Fruit fly (Drosophila melanogaster): ENCODE measurements around the gene CG11594.

CG11594 gene

DNA sequence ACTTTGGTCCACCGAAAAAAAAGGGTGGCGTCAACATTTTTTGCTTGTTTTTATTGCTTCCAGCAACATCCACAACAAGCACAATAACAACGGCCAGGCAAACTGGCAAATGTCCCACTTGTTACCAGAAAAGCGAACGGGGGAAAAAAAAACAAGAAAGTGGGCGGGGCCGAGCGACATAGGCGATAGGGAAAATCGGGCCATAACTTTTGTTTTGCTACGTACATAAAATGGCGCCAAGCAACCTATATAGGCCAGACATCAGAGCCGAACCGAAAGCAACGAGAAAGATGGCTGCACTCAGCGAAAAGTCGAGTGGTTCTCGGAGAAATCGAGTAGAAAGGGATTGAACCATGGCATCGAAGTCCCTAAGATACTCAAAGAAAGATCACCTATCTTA, 18.6 kb downstream of the CG11594 start (continued):
- TF ChIP-seq wdn (GFP tag; IDR thresholded peaks at IDR 0.05) = no peak
- no peak for TF ChIP-seq CG7786 (GFP tag; optimal IDR thresholded peaks at IDR 0.05)
- no peak for TF ChIP-seq CG3407 (GFP tag; optimal IDR thresholded peaks at IDR 0.05)
- TF ChIP-seq CG12071 (GFP tag; optimal IDR thresholded peaks at IDR 0.05) = no peak
- TF ChIP-seq dmrt99B (tag; optimal IDR thresholded peaks at IDR 0.05) = peak; percentile 41
- TF ChIP-seq ro (GFP tag; IDR thresholded peaks at IDR 0.05) = no peak
- no peak for TF ChIP-seq NK7.1 (GFP tag; optimal IDR thresholded peaks at IDR 0.05)
- no peak for TF ChIP-seq CG4404 (GFP tag; IDR thresholded peaks at IDR 0.05)
- TF ChIP-seq unpg (GFP tag; optimal IDR thresholded peaks at IDR 0.05) = no peak
- no peak for TF ChIP-seq sens-2 (GFP tag; IDR thresholded peaks at IDR 0.05)
- 0 out of 3 replicates have a peak, but pooled peaks have one; percentile 37 for TF ChIP-seq CG17361 (GFP tag; IDR thresholded peaks at IDR 0.05)
- TF ChIP-seq dati (GFP tag; IDR thresholded peaks at IDR 0.05) = no peak
- TF ChIP-seq sqz (GFP tag; optimal IDR thresholded peaks at IDR 0.05) = no peak
- no peak for TF ChIP-seq CG30020 (tag; optimal IDR thresholded peaks at IDR 0.05)
- TF ChIP-seq row (GFP tag; IDR thresholded peaks at IDR 0.05) = peak; percentile 35; the same call in 1 of the 3 replicates
- TF ChIP-seq Atf-2 (GFP tag; optimal IDR thresholded peaks at IDR 0.05) = no peak
- no peak for TF ChIP-seq ems (GFP tag; optimal IDR thresholded peaks at IDR 0.05)
- TF ChIP-seq maf-S (GFP tag; optimal IDR thresholded peaks at IDR 0.05) = no peak
- TF ChIP-seq BEAF-32 (GFP tag; optimal IDR thresholded peaks at IDR 0.05) = no peak
- TF ChIP-seq HLH54F (GFP tag; optimal IDR thresholded peaks at IDR 0.05) = no peak
- TF ChIP-seq CG8924 (tag; optimal IDR thresholded peaks at IDR 0.05) = no peak
- TF ChIP-seq CG1832 (GFP tag; optimal IDR thresholded peaks at IDR 0.05) = no peak
- peak; percentile 40 for TF ChIP-seq Hmr (GFP tag; optimal IDR thresholded peaks at IDR 0.05)
- TF ChIP-seq CG9727 (GFP tag; optimal IDR thresholded peaks at IDR 0.05) = peak; percentile 3
- no peak for TF ChIP-seq CG12769 (tag; optimal IDR thresholded peaks at IDR 0.05)
- no peak for TF ChIP-seq seq (GFP tag; IDR thresholded peaks at IDR 0.05)
- no peak for TF ChIP-seq CG8359 (GFP tag; optimal IDR thresholded peaks at IDR 0.05; ENCODE audit: borderline replicate concordance)
- TF ChIP-seq CG5180 (GFP tag; optimal IDR thresholded peaks at IDR 0.05) = no peak
- TF ChIP-seq CG16863 (GFP tag; optimal IDR thresholded peaks at IDR 0.05) = no peak
- TF ChIP-seq CG14710 (tag; optimal IDR thresholded peaks at IDR 0.05) = no peak
- no peak for TF ChIP-seq pros (GFP tag; optimal IDR thresholded peaks at IDR 0.05)
- no peak for TF ChIP-seq CG6813 (GFP tag; optimal IDR thresholded peaks at IDR 0.05)
- TF ChIP-seq CG6791 (GFP tag; IDR thresholded peaks at IDR 0.05; ENCODE audit: partially characterized antibody) = no peak
- no peak for TF ChIP-seq CG7928 (GFP tag; optimal IDR thresholded peaks at IDR 0.05)
- TF ChIP-seq Fer3 (tag; optimal IDR thresholded peaks at IDR 0.05) = no peak
- no peak for TF ChIP-seq CG15601 (tag; optimal IDR thresholded peaks at IDR 0.05)
- no peak for TF ChIP-seq lmd (GFP tag; IDR thresholded peaks at IDR 0.05)
- TF ChIP-seq sima (GFP tag; optimal IDR thresholded peaks at IDR 0.05) = no peak
- TF ChIP-seq Ada2b (GFP tag; IDR thresholded peaks at IDR 0.05) = peak; percentile 13; the same call in 1 of the 2 replicates
- no peak for TF ChIP-seq CG34376 (GFP tag; optimal IDR thresholded peaks at IDR 0.05)
- no peak for TF ChIP-seq CG10147 (GFP tag; optimal IDR thresholded peaks at IDR 0.05)
- TF ChIP-seq Oaz (GFP tag; IDR thresholded peaks at IDR 0.05) = no peak
- TF ChIP-seq br (optimal IDR thresholded peaks at IDR 0.05) = no peak
- TF ChIP-seq CG1529 (GFP tag; optimal IDR thresholded peaks at IDR 0.05) = no peak
- TF ChIP-seq Xbp1 (GFP tag; optimal IDR thresholded peaks at IDR 0.05) = peak; percentile 5
- TF ChIP-seq ssp (GFP tag; IDR thresholded peaks at IDR 0.05) = no peak
- TF ChIP-seq CG12391 (tag; optimal IDR thresholded peaks at IDR 0.05) = no peak
- TF ChIP-seq salm (tag; optimal IDR thresholded peaks at IDR 0.05) = no peak
- TF ChIP-seq CG7372 (GFP tag; IDR thresholded peaks at IDR 0.05) = no peak
- TF ChIP-seq grau (tag; optimal IDR thresholded peaks at IDR 0.05) = peak; percentile 38
- TF ChIP-seq corto (GFP tag; optimal IDR thresholded peaks at IDR 0.05) = no peak
- no peak for TF ChIP-seq CG9215 (GFP tag; IDR thresholded peaks at IDR 0.05)

All from whole organism, embryonic.